Fruit fly (Drosophila melanogaster) whole organism, wandering third instar larva: ENCODE data around the gene Pk34A.
A peak's percentile ranks its signal among the peaks of the same experiment; 100 is the strongest.

Experiments
- Abd-B ChIP-seq: fragments of >200 bp; optimal IDR thresholded peaks from 2 replicates; lab custom pipeline; 2017; ENCODE audit warnings: missing biosample characterization, missing genetic modification characterization
- Dfd ChIP-seq: fragments of >200 bp; optimal IDR thresholded peaks from 2 replicates; lab custom pipeline; 2017; ENCODE audit warnings: missing biosample characterization, missing genetic modification characterization
- GATAd ChIP-seq: sonication (Bioruptor generic); optimal IDR thresholded peaks from 2 replicates; lab custom pipeline; 2016; ENCODE audit warnings: missing biosample characterization, missing genetic modification characterization
- Hr78 ChIP-seq: fragments of >200 bp; optimal IDR thresholded peaks from 2 replicates; lab custom pipeline; 2017; ENCODE audit warnings: missing biosample characterization, missing genetic modification characterization
- Rel ChIP-seq, 2 experiments: fragments of 200-800 bp; sonication (Bioruptor generic) in 1 of 2; optimal IDR thresholded peaks; 2 replicates in 1 of 2; 3 replicates in 1 of 2; lab custom pipeline; 2016 to 2019; ENCODE audit warnings: mild to moderate bottlenecking in 2 of 2, missing biosample characterization in 2 of 2, missing genetic modification characterization in 2 of 2, moderate library complexity in 1 of 2
- Sp1 ChIP-seq: fragments of 200-800 bp; sonication (Bioruptor generic); optimal IDR thresholded peaks from 3 replicates; lab custom pipeline; 2019; ENCODE audit warnings: missing biosample characterization, mild to moderate bottlenecking, missing genetic modification characterization, moderate library complexity
- h ChIP-seq: fragments of 200-800 bp; sonication (Bioruptor generic); optimal IDR thresholded peaks from 3 replicates; lab custom pipeline; 2016; ENCODE audit warnings: missing biosample characterization, mild to moderate bottlenecking, missing genetic modification characterization
- psq ChIP-seq: fragments of 200-800 bp; sonication (Bioruptor generic); optimal IDR thresholded peaks from 3 replicates; lab custom pipeline; 2017; ENCODE audit warnings: missing biosample characterization, mild to moderate bottlenecking, missing genetic modification characterization, moderate library complexity
- sv ChIP-seq: fragments of 200-800 bp; sonication (Bioruptor generic); optimal IDR thresholded peaks from 3 replicates; lab custom pipeline; 2016; ENCODE audit warnings: missing biosample characterization, missing genetic modification characterization
- woc ChIP-seq: sonication (Bioruptor generic); optimal IDR thresholded peaks from 2 replicates; lab custom pipeline; 2016; ENCODE audit warnings: missing biosample characterization, mild to moderate bottlenecking, missing genetic modification characterization

- TF ChIP-seq h (GFP tag; lab: Kevin White, UChicago) (no peak), Hr78 (GFP tag; lab: Kevin White, UChicago) (no peak), sv (peak; percentile 63), psq (GFP tag; lab: Kevin White, UChicago) (peak; percentile 76), Abd-B (GFP tag; lab: Kevin White, UChicago) (no peak), Rel (GFP tag; optimal IDR thresholded peaks at IDR 0.05; lab: Kevin White, UChicago) (no peak), Rel (tag; optimal IDR thresholded peaks at IDR 0.05; lab: Kevin White, UChicago) (peak; percentile 72), GATAd (peak; percentile 41), Dfd (GFP tag; lab: Kevin White, UChicago) (no peak), Sp1 (no peak), woc (GFP tag; lab: Kevin White, UChicago) (no peak)
Observed at dm6 chr2L:13191894-13192293, 33.3 kb downstream of the Pk34A start, which contains the start of the genes CG16974 and Edem2.
